Worm (Caenorhabditis elegans) whole organism, mixed stage, embryonic: ENCODE results near the gene srbc-58.

Source experiments
- M03D4.4 ChIP-seq: sonication (generic microtip); optimal IDR thresholded peaks from 2 replicates; lab custom pipeline; 2017; ENCODE audit warnings: mild to moderate bottlenecking, missing genetic modification characterization, missing compliant biosample characterization
- bed-3 ChIP-seq: fragments of 200-800 bp; sonication (Bioruptor generic); optimal IDR thresholded peaks from 3 replicates; lab custom pipeline; 2018; ENCODE audit warnings: mild to moderate bottlenecking, missing genetic modification characterization, moderate library complexity, missing compliant biosample characterization
- blmp-1 ChIP-seq: fragments of 150-350 bp; optimal IDR thresholded peaks from 2 replicates; lab custom pipeline; 2014; ENCODE audit warnings: missing biosample characterization, missing genetic modification characterization
- ceh-39 ChIP-seq: fragments of 150-350 bp; optimal IDR thresholded peaks from 2 replicates; lab custom pipeline; 2014; ENCODE audit warnings: missing biosample characterization, missing genetic modification characterization
- ceh-43 ChIP-seq: fragments of 200-800 bp; sonication (Bioruptor generic); optimal IDR thresholded peaks from 2 replicates; lab custom pipeline; 2018; ENCODE audit warnings: mild to moderate bottlenecking, missing genetic modification characterization, moderate library complexity, missing compliant biosample characterization
- ceh-83 ChIP-seq: fragments of 200-800 bp; sonication (Bioruptor generic); optimal IDR thresholded peaks from 2 replicates; lab custom pipeline; 2018; ENCODE audit warnings: mild to moderate bottlenecking, missing genetic modification characterization, missing compliant biosample characterization
- ces-1 ChIP-seq: fragments of 150-350 bp; optimal IDR thresholded peaks from 2 replicates; lab custom pipeline; 2014; ENCODE audit warnings: missing biosample characterization, missing genetic modification reagents, missing genetic modification characterization
- cnd-1 ChIP-seq: fragments of 200-800 bp; sonication (Bioruptor generic); optimal IDR thresholded peaks from 2 replicates; lab custom pipeline; 2018; ENCODE audit warnings: mild to moderate bottlenecking, missing genetic modification characterization, missing compliant biosample characterization
- drap-1 ChIP-seq: fragments of 200-800 bp; sonication (Bioruptor generic); optimal IDR thresholded peaks from 3 replicates; lab custom pipeline; 2018; ENCODE audit warnings: mild to moderate bottlenecking, missing genetic modification characterization, missing compliant biosample characterization
- elt-1 ChIP-seq: sonication (generic microtip); optimal IDR thresholded peaks from 2 replicates; lab custom pipeline; 2017; ENCODE audit warnings: missing genetic modification characterization, mild to moderate bottlenecking, missing compliant biosample characterization, antibody characterized with exemption, moderate library complexity, borderline replicate concordance; ENCODE audit not compliant: insufficient read depth
- elt-3 ChIP-seq: fragments of 150-350 bp; optimal IDR thresholded peaks from 2 replicates; lab custom pipeline; 2014; ENCODE audit warnings: missing biosample characterization, missing genetic modification characterization
- flh-1 ChIP-seq: fragments of 200-800 bp; sonication (Bioruptor generic); optimal IDR thresholded peaks from 2 replicates; lab custom pipeline; 2018; ENCODE audit warnings: mild to moderate bottlenecking, missing genetic modification characterization, moderate library complexity, missing compliant biosample characterization
- ham-2 ChIP-seq: fragments of 200-800 bp; sonication (Bioruptor generic); optimal IDR thresholded peaks from 2 replicates; lab custom pipeline; 2018; ENCODE audit warnings: mild to moderate bottlenecking, missing genetic modification characterization, missing compliant biosample characterization
- hlh-1 ChIP-seq: fragments of 150-350 bp; optimal IDR thresholded peaks from 2 replicates; lab custom pipeline; 2014; ENCODE audit warnings: missing biosample characterization, missing genetic modification reagents, missing genetic modification characterization
- lin-13 ChIP-seq: fragments of 150-350 bp; optimal IDR thresholded peaks from 2 replicates; lab custom pipeline; 2014; ENCODE audit warnings: missing biosample characterization, missing genetic modification characterization
- lin-32 ChIP-seq: fragments of 200-800 bp; sonication (Bioruptor generic); optimal IDR thresholded peaks from 2 replicates; lab custom pipeline; 2018; ENCODE audit warnings: mild to moderate bottlenecking, missing genetic modification characterization, missing compliant biosample characterization
- lsy-2 ChIP-seq: fragments of 150-350 bp; optimal IDR thresholded peaks from 2 replicates; lab custom pipeline; 2014; ENCODE audit warnings: missing biosample characterization, missing genetic modification characterization
- mab-5 ChIP-seq: fragments of 150-350 bp; optimal IDR thresholded peaks from 2 replicates; lab custom pipeline; 2014; ENCODE audit warnings: missing biosample characterization, missing genetic modification characterization
- mep-1 ChIP-seq: fragments of 150-350 bp; optimal IDR thresholded peaks from 2 replicates; lab custom pipeline; 2017; ENCODE audit warnings: missing biosample characterization, missing genetic modification reagents, missing genetic modification characterization, inconsistent platforms
- mls-2 ChIP-seq: sonication (generic microtip); optimal IDR thresholded peaks from 2 replicates; lab custom pipeline; 2016; ENCODE audit warnings: mild to moderate bottlenecking, missing genetic modification characterization, moderate library complexity, missing compliant biosample characterization
- nhr-12 ChIP-seq: fragments of 150-350 bp; optimal IDR thresholded peaks from 2 replicates; lab custom pipeline; 2014; ENCODE audit warnings: missing biosample characterization, missing genetic modification characterization
- nhr-2 ChIP-seq: fragments of 150-350 bp; optimal IDR thresholded peaks from 2 replicates; lab custom pipeline; 2014; ENCODE audit warnings: missing biosample characterization, missing genetic modification characterization
- nhr-237 ChIP-seq: fragments of 150-350 bp; optimal IDR thresholded peaks from 2 replicates; lab custom pipeline; 2014; ENCODE audit warnings: missing biosample characterization, missing genetic modification characterization
- nhr-28 ChIP-seq: fragments of 150-350 bp; optimal IDR thresholded peaks from 2 replicates; lab custom pipeline; 2014; ENCODE audit warnings: missing biosample characterization, missing genetic modification characterization
- nhr-76 ChIP-seq: sonication (generic microtip); optimal IDR thresholded peaks from 2 replicates; lab custom pipeline; 2017; ENCODE audit warnings: missing biosample characterization, missing genetic modification characterization
- pha-4 ChIP-seq: fragments of 150-350 bp; optimal IDR thresholded peaks from 2 replicates; lab custom pipeline; 2018; ENCODE audit warnings: missing biosample characterization, missing genetic modification reagents, missing genetic modification characterization
- sem-2 ChIP-seq: fragments of 200-800 bp; sonication (Bioruptor generic); optimal IDR thresholded peaks from 2 replicates; lab custom pipeline; 2018; ENCODE audit warnings: mild to moderate bottlenecking, missing genetic modification characterization, missing compliant biosample characterization
- snpc-4 ChIP-seq: fragments of 150-350 bp; optimal IDR thresholded peaks from 2 replicates; lab custom pipeline; 2014; ENCODE audit warnings: missing biosample characterization, missing genetic modification characterization
- sptf-1 ChIP-seq: sonication (generic microtip); optimal IDR thresholded peaks from 2 replicates; lab custom pipeline; 2017; ENCODE audit warnings: mild to moderate bottlenecking, missing genetic modification characterization, moderate library complexity, missing compliant biosample characterization
- tbx-8 ChIP-seq: fragments of 200-800 bp; sonication (Bioruptor generic); optimal IDR thresholded peaks from 2 replicates; lab custom pipeline; 2018; ENCODE audit warnings: mild to moderate bottlenecking, missing genetic modification characterization, moderate library complexity, missing compliant biosample characterization
- unc-120 ChIP-seq: sonication (generic microtip); optimal IDR thresholded peaks from 2 replicates; lab custom pipeline; 2017; ENCODE audit warnings: missing genetic modification characterization, missing compliant biosample characterization; ENCODE audit not compliant: poor library complexity, severe bottlenecking
- unc-39 ChIP-seq: fragments of 150-350 bp; optimal IDR thresholded peaks from 2 replicates; lab custom pipeline; 2014; ENCODE audit warnings: missing biosample characterization, missing genetic modification characterization
- unc-62 ChIP-seq: fragments of 150-350 bp; optimal IDR thresholded peaks from 2 replicates; lab custom pipeline; 2014; ENCODE audit warnings: missing biosample characterization, missing genetic modification reagents, missing genetic modification characterization
- zip-8 ChIP-seq: fragments of 150-350 bp; optimal IDR thresholded peaks from 2 replicates; lab custom pipeline; 2014; ENCODE audit warnings: missing biosample characterization, missing genetic modification characterization
- ztf-11 ChIP-seq: fragments of 150-350 bp; optimal IDR thresholded peaks from 2 replicates; lab custom pipeline; 2014; ENCODE audit warnings: missing biosample characterization, missing genetic modification characterization

srbc-58 gene

ce11 chrV:772210-772609, 2.6 kb upstream of the srbc-58 start:
- no peak for TF ChIP-seq snpc-4 (tag; lab: Kevin White, UChicago)
- TF ChIP-seq drap-1 (GFP tag; lab: Kevin White, UChicago), result no peak
- TF ChIP-seq nhr-28 (tag; lab: Kevin White, UChicago), result no peak
- TF ChIP-seq unc-62, result no peak
- no peak for TF ChIP-seq mep-1
- TF ChIP-seq M03D4.4, result no peak
- TF ChIP-seq tbx-8, result no peak
- TF ChIP-seq pha-4 (tag; lab: Kevin White, UChicago), result no peak
- no peak for TF ChIP-seq ceh-43 (GFP tag; lab: Kevin White, UChicago)
- no peak for TF ChIP-seq ham-2 (GFP tag; lab: Kevin White, UChicago)
- TF ChIP-seq blmp-1, result no peak
- no peak for TF ChIP-seq elt-3 (tag; lab: Kevin White, UChicago)
- no peak for TF ChIP-seq nhr-2 (tag; lab: Kevin White, UChicago)
- no peak for TF ChIP-seq mls-2 (tag; lab: Kevin White, UChicago)
- TF ChIP-seq hlh-1 (tag; lab: Kevin White, UChicago), result no peak
- no peak for TF ChIP-seq elt-1 (tag; lab: Kevin White, UChicago)
- TF ChIP-seq unc-120, result no peak
- no peak for TF ChIP-seq lin-13 (tag; lab: Kevin White, UChicago)
- no peak for TF ChIP-seq unc-39 (tag; lab: Kevin White, UChicago)

- TF ChIP-seq drap-1 (GFP tag; lab: Kevin White, UChicago) (no peak), ceh-83 (GFP tag; lab: Kevin White, UChicago) (no peak), ham-2 (GFP tag; lab: Kevin White, UChicago) (no peak), unc-62 (peak; percentile 48), sem-2 (GFP tag; lab: Kevin White, UChicago) (no peak), lin-13 (tag; lab: Kevin White, UChicago) (peak; percentile 69), nhr-12 (tag; lab: Kevin White, UChicago) (no peak), ztf-11 (tag; lab: Kevin White, UChicago) (no peak), nhr-28 (tag; lab: Kevin White, UChicago) (no peak), zip-8 (tag; lab: Kevin White, UChicago) (no peak), mls-2 (tag; lab: Kevin White, UChicago) (peak; percentile 26), lin-32 (GFP tag; lab: Kevin White, UChicago) (no peak), lsy-2 (peak; percentile 78), pha-4 (tag; lab: Kevin White, UChicago) (peak; percentile 70), M03D4.4 (peak; percentile 5), cnd-1 (tag; lab: Kevin White, UChicago) (no peak), blmp-1 (no peak), ceh-39 (tag; lab: Kevin White, UChicago) (peak; percentile 84), tbx-8 (no peak), unc-120 (peak; percentile 50), mab-5 (tag; lab: Kevin White, UChicago) (peak; percentile 77), elt-3 (tag; lab: Kevin White, UChicago) (no peak), ces-1 (GFP tag; lab: Kevin White, UChicago) (peak; percentile 78), elt-1 (tag; lab: Kevin White, UChicago) (no peak), mep-1 (peak; percentile 94), sptf-1 (peak; percentile 49), nhr-237 (peak; percentile 87), flh-1 (no peak), nhr-76 (tag; lab: Kevin White, UChicago) (no peak), bed-3 (GFP tag; lab: Kevin White, UChicago) (no peak), nhr-2 (tag; lab: Kevin White, UChicago) (peak; percentile 38), unc-39 (tag; lab: Kevin White, UChicago) (no peak), hlh-1 (tag; lab: Kevin White, UChicago) (peak; percentile 19), ceh-43 (GFP tag; lab: Kevin White, UChicago) (no peak), snpc-4 (tag; lab: Kevin White, UChicago) (no peak)
Observed at ce11 chrV:773256-773655, 1.5 kb upstream of the srbc-58 start, which contains the start of gene sti-1. sti-1 (plus strand) TSS chrV:773518.

DNA sequence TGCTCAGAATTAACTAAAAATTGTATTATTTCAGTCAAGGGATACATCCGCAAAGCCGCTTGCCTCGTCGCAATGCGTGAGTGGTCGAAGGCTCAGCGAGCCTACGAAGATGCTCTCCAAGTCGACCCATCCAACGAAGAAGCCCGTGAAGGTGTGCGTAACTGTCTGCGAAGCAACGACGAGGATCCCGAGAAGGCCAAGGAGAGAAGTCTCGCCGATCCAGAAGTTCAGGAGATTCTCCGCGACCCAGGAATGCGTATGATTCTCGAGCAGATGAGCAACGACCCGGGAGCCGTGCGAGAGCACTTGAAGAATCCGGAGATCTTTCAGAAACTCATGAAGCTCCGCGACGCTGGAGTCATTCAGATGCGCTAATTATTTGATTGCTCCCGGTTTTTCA, 454 bp upstream of the srbc-58 start:
- no peak for TF ChIP-seq elt-3 (tag; lab: Kevin White, UChicago)
- no peak for TF ChIP-seq M03D4.4
- no peak for TF ChIP-seq ceh-43 (GFP tag; lab: Kevin White, UChicago)
- no peak for TF ChIP-seq mab-5 (tag; lab: Kevin White, UChicago)
- no peak for TF ChIP-seq unc-120
- no peak for TF ChIP-seq snpc-4 (tag; lab: Kevin White, UChicago)
- TF ChIP-seq unc-62, result no peak
- TF ChIP-seq, all 35 proteins: peak for 0
